Fruit fly (Drosophila melanogaster) whole organism, wandering third instar larva: Measurements from ENCODE around the gene CG13937.

Experiments used
- Hr78 ChIP-seq: fragments of >200 bp; optimal IDR thresholded peaks from 2 replicates; lab custom pipeline; 2017; ENCODE audit warnings: missing biosample characterization, missing genetic modification characterization
- lola ChIP-seq: fragments of >200 bp; optimal IDR thresholded peaks from 2 replicates; lab custom pipeline; 2017; ENCODE audit warnings: missing biosample characterization, missing genetic modification characterization
- sage ChIP-seq: fragments of 200-800 bp; sonication (Bioruptor generic); optimal IDR thresholded peaks from 2 replicates; lab custom pipeline; 2016; ENCODE audit warnings: missing biosample characterization, mild to moderate bottlenecking, missing genetic modification characterization

- TF ChIP-seq lola (GFP tag; lab: Kevin White, UChicago) = no peak
- no peak for TF ChIP-seq Hr78
- no peak for TF ChIP-seq sage (GFP tag; lab: Kevin White, UChicago)
These were observed 16.8 kb upstream of the CG13937 start for dm6 chr3L:1899616-1900015.
